Worm (Caenorhabditis elegans) whole organism, L1 larva: Measurements from ENCODE around the gene sluh-7.

ENCODE experiments used
- C04F5.9 ChIP-seq: sonication (generic microtip); optimal IDR thresholded peaks from 2 replicates; lab custom pipeline; 2016; ENCODE audit warnings: missing genetic modification characterization, missing compliant biosample characterization
- C16A3.4 ChIP-seq: fragments of 150-350 bp; optimal IDR thresholded peaks from 2 replicates; lab custom pipeline; 2014; ENCODE audit warnings: missing biosample characterization, missing genetic modification characterization
- F16B12.6 ChIP-seq: fragments of 150-350 bp; optimal IDR thresholded peaks from 2 replicates; lab custom pipeline; 2014; ENCODE audit warnings: missing biosample characterization, missing genetic modification characterization
- Y116A8C.19 ChIP-seq: sonication (generic microtip); optimal IDR thresholded peaks from 2 replicates; lab custom pipeline; 2016; ENCODE audit warnings: missing compliant biosample characterization, missing genetic modification characterization, borderline replicate concordance
- aha-1 ChIP-seq: fragments of 150-350 bp; optimal IDR thresholded peaks from 2 replicates; lab custom pipeline; 2014; ENCODE audit warnings: missing biosample characterization, missing genetic modification characterization
- alr-1 ChIP-seq: fragments of 200-800 bp; sonication (Bioruptor generic); optimal IDR thresholded peaks from 2 replicates; lab custom pipeline; 2018; ENCODE audit warnings: borderline replicate concordance, mild to moderate bottlenecking, missing genetic modification characterization, missing compliant biosample characterization
- blmp-1 ChIP-seq: fragments of 150-350 bp; optimal IDR thresholded peaks from 2 replicates; lab custom pipeline; 2014; ENCODE audit warnings: missing biosample characterization, missing genetic modification characterization
- ceh-63 ChIP-seq: fragments of 200-800 bp; sonication (Bioruptor generic); optimal IDR thresholded peaks from 2 replicates; lab custom pipeline; 2018; ENCODE audit warnings: mild to moderate bottlenecking, missing genetic modification characterization, missing compliant biosample characterization
- ceh-88 ChIP-seq: fragments of 200-800 bp; sonication (Bioruptor generic); IDR thresholded peaks from 2 replicates; pipeline ENCODE4 v1.3.6; 2022; ENCODE audit warnings: missing genetic modification characterization, missing compliant biosample characterization
- ces-1 ChIP-seq: fragments of 150-350 bp; optimal IDR thresholded peaks from 2 replicates; lab custom pipeline; 2014; ENCODE audit warnings: missing biosample characterization, missing genetic modification reagents, missing genetic modification characterization
- dsc-1 ChIP-seq: sonication (generic microtip); optimal IDR thresholded peaks from 2 replicates; lab custom pipeline; 2016; ENCODE audit warnings: mild to moderate bottlenecking, missing genetic modification characterization, missing compliant biosample characterization
- efl-1 ChIP-seq, 4 experiments: fragments of 150-350 bp; optimal IDR thresholded peaks in 3 of 4; peaks in 1 of 4; 1 replicate in 1 of 4; 2 replicates in 3 of 4; lab custom pipeline; 2014; ENCODE audit warnings: missing biosample characterization in 2 of 4, missing genetic modification characterization in 2 of 4, missing genetic modification reagents in 2 of 4
- efl-3 ChIP-seq: fragments of 200-800 bp; sonication (Bioruptor generic); optimal IDR thresholded peaks from 2 replicates; lab custom pipeline; 2018; ENCODE audit warnings: mild to moderate bottlenecking, missing genetic modification characterization, missing compliant biosample characterization
- fkh-8 ChIP-seq: sonication (generic microtip); optimal IDR thresholded peaks from 2 replicates; lab custom pipeline; 2016; ENCODE audit warnings: mild to moderate bottlenecking, missing genetic modification characterization, missing compliant biosample characterization
- fos-1 ChIP-seq: fragments of 150-350 bp; optimal IDR thresholded peaks from 2 replicates; lab custom pipeline; 2014; ENCODE audit warnings: missing biosample characterization, missing genetic modification characterization
- hlh-4 ChIP-seq: sonication (generic microtip); optimal IDR thresholded peaks from 2 replicates; lab custom pipeline; 2016; ENCODE audit warnings: mild to moderate bottlenecking, missing genetic modification characterization, missing compliant biosample characterization
- lin-13 ChIP-seq: fragments of 150-350 bp; optimal IDR thresholded peaks from 2 replicates; lab custom pipeline; 2014; ENCODE audit warnings: missing biosample characterization, missing genetic modification reagents, missing genetic modification characterization
- lin-14 ChIP-seq: fragments of 200-800 bp; sonication (Bioruptor generic); optimal IDR thresholded peaks from 2 replicates; lab custom pipeline; 2018; ENCODE audit warnings: mild to moderate bottlenecking, missing genetic modification characterization, moderate library complexity, missing compliant biosample characterization
- lin-15B ChIP-seq: fragments of 150-350 bp; sonication (generic microtip); optimal IDR thresholded peaks from 3 replicates; lab custom pipeline; 2014; ENCODE audit warnings: missing biosample characterization, missing genetic modification characterization
- lin-35 ChIP-seq, 2 experiments: fragments of 150-350 bp; optimal IDR thresholded peaks; 2 replicates each; lab custom pipeline; 2014; ENCODE audit warnings: missing biosample characterization in 2 of 2, missing genetic modification characterization in 2 of 2, missing genetic modification reagents in 2 of 2
- lir-3 ChIP-seq: sonication (generic microtip); optimal IDR thresholded peaks from 2 replicates; lab custom pipeline; 2016; ENCODE audit warnings: mild to moderate bottlenecking, missing genetic modification characterization, moderate library complexity, missing compliant biosample characterization; ENCODE audit not compliant: poor library complexity
- lsy-2 ChIP-seq, 2 experiments: fragments of 150-350 bp; optimal IDR thresholded peaks; 2 replicates each; lab custom pipeline; 2014; ENCODE audit warnings: missing biosample characterization in 2 of 2, missing genetic modification characterization in 2 of 2
- mep-1 ChIP-seq: fragments of 150-350 bp; optimal IDR thresholded peaks from 2 replicates; lab custom pipeline; 2014; ENCODE audit warnings: missing biosample characterization, missing genetic modification characterization
- nhr-11 ChIP-seq: fragments of 150-350 bp; optimal IDR thresholded peaks from 2 replicates; lab custom pipeline; 2014; ENCODE audit warnings: missing biosample characterization, missing genetic modification characterization
- nhr-71 ChIP-seq: sonication (generic microtip); optimal IDR thresholded peaks from 2 replicates; lab custom pipeline; 2016; ENCODE audit warnings: mild to moderate bottlenecking, missing genetic modification characterization, moderate library complexity, missing compliant biosample characterization
- nhr-77 ChIP-seq: fragments of 150-350 bp; optimal IDR thresholded peaks from 2 replicates; lab custom pipeline; 2014; ENCODE audit warnings: missing biosample characterization, missing genetic modification characterization
- nhr-84 ChIP-seq: sonication (generic microtip); optimal IDR thresholded peaks from 2 replicates; lab custom pipeline; 2017; ENCODE audit warnings: missing biosample characterization, missing genetic modification characterization
- nhr-90 ChIP-seq: sonication (generic microtip); optimal IDR thresholded peaks from 2 replicates; lab custom pipeline; 2016; ENCODE audit warnings: mild to moderate bottlenecking, missing genetic modification characterization, missing compliant biosample characterization; ENCODE audit not compliant: poor library complexity
- pax-3 ChIP-seq: fragments of 200-800 bp; sonication (Bioruptor generic); optimal IDR thresholded peaks from 2 replicates; lab custom pipeline; 2018; ENCODE audit warnings: mild to moderate bottlenecking, missing genetic modification characterization, moderate library complexity, missing compliant biosample characterization
- snpc-4 ChIP-seq: fragments of 150-350 bp; optimal IDR thresholded peaks from 2 replicates; lab custom pipeline; 2014; ENCODE audit warnings: missing biosample characterization, missing genetic modification characterization
- snu-23 ChIP-seq: sonication (generic microtip); optimal IDR thresholded peaks from 2 replicates; lab custom pipeline; 2016; ENCODE audit warnings: missing genetic modification characterization, missing compliant biosample characterization
- sox-4 ChIP-seq: sonication (generic microtip); optimal IDR thresholded peaks from 2 replicates; lab custom pipeline; 2016; ENCODE audit warnings: missing genetic modification characterization, missing compliant biosample characterization
- sptf-1 ChIP-seq: fragments of 150-350 bp; optimal IDR thresholded peaks from 2 replicates; lab custom pipeline; 2014; ENCODE audit warnings: missing biosample characterization, missing genetic modification characterization
- swsn-7 ChIP-seq: sonication (generic microtip); optimal IDR thresholded peaks from 2 replicates; lab custom pipeline; 2016; ENCODE audit warnings: missing genetic modification characterization, missing compliant biosample characterization
- tbx-2 ChIP-seq: sonication (generic microtip); optimal IDR thresholded peaks from 2 replicates; lab custom pipeline; 2016; ENCODE audit warnings: missing genetic modification characterization, missing compliant biosample characterization
- tlp-1 ChIP-seq: fragments of 150-350 bp; optimal IDR thresholded peaks from 2 replicates; lab custom pipeline; 2014; ENCODE audit warnings: missing biosample characterization, missing genetic modification characterization
- unc-130 ChIP-seq: fragments of 150-350 bp; optimal IDR thresholded peaks from 2 replicates; lab custom pipeline; 2017; ENCODE audit warnings: missing biosample characterization, missing genetic modification characterization, inconsistent platforms
- unc-30 ChIP-seq: sonication (generic microtip); optimal IDR thresholded peaks from 2 replicates; lab custom pipeline; 2017; ENCODE audit warnings: missing biosample characterization, missing genetic modification characterization
- unc-86 ChIP-seq: sonication (generic microtip); optimal IDR thresholded peaks from 2 replicates; lab custom pipeline; 2016; ENCODE audit warnings: missing genetic modification characterization, missing compliant biosample characterization
- zag-1 ChIP-seq: fragments of 150-350 bp; optimal IDR thresholded peaks from 2 replicates; lab custom pipeline; 2014; ENCODE audit warnings: missing biosample characterization, missing genetic modification characterization
- zip-4 ChIP-seq: fragments of 200-800 bp; sonication (Bioruptor generic); optimal IDR thresholded peaks from 2 replicates; lab custom pipeline; 2018; ENCODE audit warnings: mild to moderate bottlenecking, missing genetic modification characterization, moderate library complexity, missing compliant biosample characterization
- ztf-11 ChIP-seq, 2 experiments: sonication (generic microtip); optimal IDR thresholded peaks; 2 replicates each; lab custom pipeline; 2016 to 2017; ENCODE audit warnings: missing genetic modification characterization in 2 of 2, missing biosample characterization in 1 of 2, missing compliant biosample characterization in 1 of 2

Gene sluh-7

DNA sequence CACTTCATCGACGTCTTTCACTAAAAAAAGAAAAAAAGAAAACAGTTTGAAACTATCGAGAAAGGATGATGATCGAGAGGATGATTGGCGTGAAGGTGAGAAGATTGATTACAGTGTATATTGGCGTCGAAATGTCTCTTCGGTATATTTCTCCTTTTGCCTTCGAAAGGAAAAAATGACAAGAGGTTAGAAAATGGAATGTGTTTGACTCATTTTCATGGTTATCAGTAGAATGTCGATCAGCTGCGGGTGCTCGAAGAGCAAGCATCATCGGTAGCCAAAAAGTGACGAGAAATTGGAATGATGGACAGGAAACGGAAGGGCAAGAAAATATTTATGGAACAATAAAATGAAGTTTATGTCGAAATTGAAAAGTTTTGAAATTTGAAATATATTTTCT is 21.8 kb downstream of the sluh-7 start:
- TF ChIP-seq alr-1 (tag; lab: Kevin White, UChicago) = no peak
- TF ChIP-seq blmp-1 (tag; lab: Kevin White, UChicago) = peak; percentile 65
- no peak for TF ChIP-seq fos-1 (tag; lab: Kevin White, UChicago)
- TF ChIP-seq unc-30 (tag; lab: Kevin White, UChicago) = no peak
- TF ChIP-seq lin-15B (tag; lab: Kevin White, UChicago) = no peak
- TF ChIP-seq nhr-90 (tag; lab: Kevin White, UChicago) = no peak
- TF ChIP-seq pax-3 = no peak
- TF ChIP-seq hlh-4 = no peak
- no peak for TF ChIP-seq swsn-7 (tag; lab: Kevin White, UChicago)
- no peak for TF ChIP-seq efl-1 (optimal IDR thresholded peaks at IDR 0.05; lab: Kevin White, UChicago)
- TF ChIP-seq efl-1 (GFP tag; optimal IDR thresholded peaks at IDR 0.05 in 1 of 2; lab: Kevin White, UChicago) = peak in 1 of 2 experiments; percentile 8
- TF ChIP-seq Y116A8C.19 = no peak
- TF ChIP-seq, all 84 proteins: peak for 2

DNA sequence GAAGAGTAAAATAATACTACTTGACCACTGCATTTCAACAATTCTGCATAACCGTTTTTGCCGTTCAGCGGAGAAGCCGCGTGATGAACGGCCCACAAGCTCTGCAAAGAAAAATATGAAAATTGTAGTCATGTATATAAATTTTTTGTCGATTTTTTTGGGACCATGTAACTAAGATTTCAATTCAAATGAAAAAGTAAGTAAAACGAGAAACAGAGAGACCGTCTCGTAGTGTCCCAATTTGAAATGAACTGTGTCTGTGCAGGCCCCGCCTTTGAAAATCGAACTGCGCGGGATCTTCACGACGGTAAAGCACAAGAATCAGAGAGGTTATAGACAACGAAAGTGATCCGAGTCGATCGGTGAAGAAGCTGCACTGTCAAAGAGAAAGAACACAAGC is 23.6 kb downstream of the sluh-7 start, which contains the start of gene crm-1:
crm-1 (minus strand) TSS at position 101 of the 400 bp plus-strand sequence.
- TF ChIP-seq swsn-7 (tag; lab: Kevin White, UChicago) = no peak
- TF ChIP-seq sox-4 (tag; lab: Kevin White, UChicago) = no peak
- no peak for TF ChIP-seq C16A3.4 (tag; lab: Kevin White, UChicago)
- TF ChIP-seq nhr-11 (tag; lab: Kevin White, UChicago) = no peak
- peak; percentile 1 for TF ChIP-seq lin-14 (GFP tag; lab: Kevin White, UChicago)
- TF ChIP-seq lin-35 (GFP tag; optimal IDR thresholded peaks at IDR 0.05; lab: Kevin White, UChicago) = no peak
- peak; percentile 15 for TF ChIP-seq tbx-2 (tag; lab: Kevin White, UChicago)
- TF ChIP-seq nhr-77 (tag; lab: Kevin White, UChicago) = peak; percentile 9

DNA sequence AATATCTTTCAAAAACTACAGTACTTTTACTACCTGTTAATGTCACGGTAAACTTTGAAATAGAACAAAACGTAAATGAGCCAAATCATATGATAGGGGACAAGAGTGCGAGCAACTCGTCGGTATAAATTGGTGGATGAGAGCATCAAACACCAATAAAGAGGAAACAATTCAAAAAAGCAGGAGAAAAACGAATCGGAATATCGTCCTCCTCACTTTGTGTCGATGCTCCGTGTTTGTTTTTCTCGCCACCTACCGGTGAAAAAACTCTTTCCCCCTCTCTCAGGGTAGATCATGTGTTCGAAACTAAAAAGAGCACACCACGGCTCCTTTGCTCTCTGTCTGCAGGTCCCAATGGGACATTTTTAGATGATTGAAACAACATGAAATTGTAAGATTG is 27.5 kb downstream of the sluh-7 start:
- TF ChIP-seq tlp-1 = no peak
- TF ChIP-seq tbx-2 (tag; lab: Kevin White, UChicago) = peak; percentile 15
- no peak for TF ChIP-seq sptf-1 (tag; lab: Kevin White, UChicago)
- no peak for TF ChIP-seq unc-86 (tag; lab: Kevin White, UChicago)
- TF ChIP-seq lin-14 (GFP tag; lab: Kevin White, UChicago) = peak; percentile 16

DNA sequence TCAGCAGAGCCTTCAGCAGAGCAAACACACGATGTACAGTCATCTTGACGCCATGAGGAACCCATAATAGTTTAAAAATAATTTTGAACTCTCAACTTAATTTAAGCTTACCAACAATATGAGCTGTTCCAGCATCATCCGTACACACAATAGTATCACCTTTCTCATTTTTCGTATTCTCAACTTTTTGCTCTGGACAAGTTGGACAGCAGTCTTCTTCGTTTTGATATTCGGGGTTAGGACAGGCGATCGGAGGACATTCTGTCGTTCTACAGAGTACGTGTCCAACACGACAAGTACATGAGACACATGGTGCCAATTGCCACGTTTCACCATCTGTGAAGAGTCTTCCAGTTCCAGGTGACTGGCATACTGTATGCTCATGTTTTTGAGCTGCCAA is 32.1 kb downstream of the sluh-7 start:
- no peak for TF ChIP-seq ztf-11 (tag; optimal IDR thresholded peaks at IDR 0.05; lab: Kevin White, UChicago)

DNA sequence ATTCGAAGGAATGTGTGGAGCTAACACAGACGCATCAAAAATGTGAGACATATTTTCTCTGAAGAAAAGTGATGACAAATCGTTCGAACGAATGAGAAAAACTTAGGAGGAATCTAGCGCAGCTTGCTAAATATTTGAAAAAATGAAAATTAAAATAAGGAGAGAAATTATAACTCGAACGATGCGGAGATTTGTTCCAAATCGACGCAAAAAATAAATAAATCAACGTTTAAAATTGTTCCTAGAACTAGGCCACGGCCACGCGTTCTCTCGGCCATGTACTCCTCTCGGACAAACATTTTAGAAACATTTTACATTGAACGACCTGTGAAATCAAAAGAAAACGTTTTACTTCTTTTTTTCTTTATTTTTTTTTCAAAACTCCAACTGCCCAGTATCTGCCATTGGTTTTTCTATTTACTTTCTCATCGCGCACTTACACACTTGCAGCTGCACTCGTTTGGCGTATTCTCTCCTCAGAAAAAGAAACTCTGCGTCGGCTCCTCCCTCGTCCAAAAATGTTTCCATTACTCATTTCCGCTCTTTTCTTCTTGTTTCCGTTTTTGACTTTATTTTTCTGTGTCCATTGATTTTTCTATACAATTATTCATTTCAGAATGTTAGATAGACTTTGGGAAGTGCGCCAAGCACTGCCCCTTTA is 35.4 kb downstream of the sluh-7 start, which contains the start of the genes gna-1 and B0024.13:
gna-1 (minus strand) TSS at position 51 of the 661 bp plus-strand sequence.
B0024.13 (plus strand) TSS at position 611 of the 661 bp plus-strand sequence.
- TF ChIP-seq aha-1 (tag; lab: Kevin White, UChicago) (no peak), lin-15B (tag; lab: Kevin White, UChicago) (peak; percentile 30), ceh-88 (GFP tag; lab: Robert Waterston, UW) (peak; percentile 22; the same call in 1 of the 2 replicates), zag-1 (tag; lab: Kevin White, UChicago) (no peak), C04F5.9 (tag; lab: Kevin White, UChicago) (peak; percentile 64), snpc-4 (tag; lab: Kevin White, UChicago) (peak; percentile 5), unc-86 (tag; lab: Kevin White, UChicago) (peak; percentile 45), sptf-1 (tag; lab: Kevin White, UChicago) (no peak), alr-1 (tag; lab: Kevin White, UChicago) (no peak), blmp-1 (tag; lab: Kevin White, UChicago) (peak; percentile 60), efl-3 (GFP tag; lab: Kevin White, UChicago) (no peak), lir-3 (peak; percentile 92), efl-1 (optimal IDR thresholded peaks at IDR 0.05; lab: Kevin White, UChicago) (peak; percentile 41 to 70), efl-1 (GFP tag; optimal IDR thresholded peaks at IDR 0.05 in 1 of 2; lab: Kevin White, UChicago) (peak; percentile 65 to 95), snu-23 (GFP tag; lab: Kevin White, UChicago) (peak; percentile 77), mep-1 (tag; lab: Kevin White, UChicago) (peak; percentile 72), lin-13 (no peak), swsn-7 (tag; lab: Kevin White, UChicago) (peak; percentile 79), fkh-8 (tag; lab: Kevin White, UChicago) (peak; percentile 69), ces-1 (GFP tag; lab: Kevin White, UChicago) (no peak), zip-4 (GFP tag; lab: Kevin White, UChicago) (no peak), ceh-63 (GFP tag; lab: Kevin White, UChicago) (no peak), nhr-84 (tag; lab: Kevin White, UChicago) (no peak), unc-130 (tag; lab: Kevin White, UChicago) (peak; percentile 33), lsy-2 (tag; optimal IDR thresholded peaks at IDR 0.05; lab: Kevin White, UChicago) (peak; percentile 54 to 64), nhr-71 (tag; lab: Kevin White, UChicago) (peak; percentile 85), tbx-2 (tag; lab: Kevin White, UChicago) (peak; percentile 87), F16B12.6 (tag; lab: Kevin White, UChicago) (no peak), dsc-1 (tag; lab: Kevin White, UChicago) (peak; percentile 82)
